Worm (Caenorhabditis elegans) whole organism, mixed stage, embryonic: ENCODE data around the gene sra-13.

ENCODE experiments used
- M03D4.4 ChIP-seq: sonication (generic microtip); optimal IDR thresholded peaks from 2 replicates; lab custom pipeline; 2017; ENCODE audit warnings: mild to moderate bottlenecking, missing genetic modification characterization, missing compliant biosample characterization
- elt-1 ChIP-seq: sonication (generic microtip); optimal IDR thresholded peaks from 2 replicates; lab custom pipeline; 2017; ENCODE audit warnings: missing genetic modification characterization, mild to moderate bottlenecking, missing compliant biosample characterization, antibody characterized with exemption, moderate library complexity, borderline replicate concordance; ENCODE audit not compliant: insufficient read depth
- elt-3 ChIP-seq: fragments of 150-350 bp; optimal IDR thresholded peaks from 2 replicates; lab custom pipeline; 2014; ENCODE audit warnings: missing biosample characterization, missing genetic modification characterization
- lsy-2 ChIP-seq: fragments of 150-350 bp; optimal IDR thresholded peaks from 2 replicates; lab custom pipeline; 2014; ENCODE audit warnings: missing biosample characterization, missing genetic modification characterization
- mab-5 ChIP-seq: fragments of 150-350 bp; optimal IDR thresholded peaks from 2 replicates; lab custom pipeline; 2014; ENCODE audit warnings: missing biosample characterization, missing genetic modification characterization
- mep-1 ChIP-seq: fragments of 150-350 bp; optimal IDR thresholded peaks from 2 replicates; lab custom pipeline; 2017; ENCODE audit warnings: missing biosample characterization, missing genetic modification reagents, missing genetic modification characterization, inconsistent platforms
- nhr-12 ChIP-seq: fragments of 150-350 bp; optimal IDR thresholded peaks from 2 replicates; lab custom pipeline; 2014; ENCODE audit warnings: missing biosample characterization, missing genetic modification characterization
- nhr-2 ChIP-seq: fragments of 150-350 bp; optimal IDR thresholded peaks from 2 replicates; lab custom pipeline; 2014; ENCODE audit warnings: missing biosample characterization, missing genetic modification characterization
- nhr-237 ChIP-seq: fragments of 150-350 bp; optimal IDR thresholded peaks from 2 replicates; lab custom pipeline; 2014; ENCODE audit warnings: missing biosample characterization, missing genetic modification characterization
- nhr-76 ChIP-seq: sonication (generic microtip); optimal IDR thresholded peaks from 2 replicates; lab custom pipeline; 2017; ENCODE audit warnings: missing biosample characterization, missing genetic modification characterization
- pha-4 ChIP-seq: fragments of 150-350 bp; optimal IDR thresholded peaks from 2 replicates; lab custom pipeline; 2018; ENCODE audit warnings: missing biosample characterization, missing genetic modification reagents, missing genetic modification characterization
- snpc-4 ChIP-seq: fragments of 150-350 bp; optimal IDR thresholded peaks from 2 replicates; lab custom pipeline; 2014; ENCODE audit warnings: missing biosample characterization, missing genetic modification characterization
- sptf-1 ChIP-seq: sonication (generic microtip); optimal IDR thresholded peaks from 2 replicates; lab custom pipeline; 2017; ENCODE audit warnings: mild to moderate bottlenecking, missing genetic modification characterization, moderate library complexity, missing compliant biosample characterization
- unc-120 ChIP-seq: sonication (generic microtip); optimal IDR thresholded peaks from 2 replicates; lab custom pipeline; 2017; ENCODE audit warnings: missing genetic modification characterization, missing compliant biosample characterization; ENCODE audit not compliant: poor library complexity, severe bottlenecking

DNA sequence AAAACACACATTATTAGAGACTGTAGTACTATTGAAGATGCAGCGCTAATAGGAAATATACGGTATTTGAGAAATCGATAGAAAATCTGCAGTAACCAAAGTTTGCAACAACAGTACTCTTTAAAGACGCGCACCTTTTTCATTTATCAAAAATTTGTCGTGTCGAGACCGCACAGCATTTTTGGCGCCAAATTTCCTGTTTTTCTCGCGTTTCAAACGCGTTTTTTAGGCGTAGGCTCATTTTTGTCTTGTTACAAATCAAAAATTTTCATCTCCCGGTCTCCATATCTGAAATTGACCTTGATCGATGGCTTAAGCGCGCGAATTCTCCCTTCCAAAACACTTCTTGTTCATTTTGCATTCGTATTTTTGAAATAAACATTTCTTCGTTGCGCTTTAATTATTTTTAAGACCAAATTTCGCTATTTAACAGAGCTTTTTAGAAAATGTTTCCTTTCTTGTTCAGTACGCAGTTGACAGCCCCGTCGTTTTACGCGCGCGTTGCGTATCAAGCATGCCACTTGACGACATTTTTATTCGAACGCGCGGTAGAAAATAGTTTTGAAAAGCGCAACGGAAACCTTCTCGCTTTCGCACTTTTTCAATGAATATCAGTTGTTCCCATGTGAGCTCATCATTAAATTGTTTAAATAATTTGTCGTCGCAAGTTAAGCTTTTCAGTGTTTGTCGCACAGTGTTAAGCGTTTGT, 49.4 kb downstream of the sra-13 start:
- TF ChIP-seq pha-4 (tag; lab: Kevin White, UChicago) = no peak
- TF ChIP-seq lsy-2 (tag; lab: Kevin White, UChicago) = no peak
- no peak for TF ChIP-seq elt-1 (tag; lab: Kevin White, UChicago)
- no peak for TF ChIP-seq M03D4.4 (tag; lab: Kevin White, UChicago)
- no peak for TF ChIP-seq nhr-12 (tag; lab: Kevin White, UChicago)
- no peak for TF ChIP-seq nhr-76 (tag; lab: Kevin White, UChicago)
- no peak for TF ChIP-seq elt-3 (tag; lab: Kevin White, UChicago)
- TF ChIP-seq unc-120 (tag; lab: Kevin White, UChicago) = no peak
- no peak for TF ChIP-seq snpc-4 (tag; lab: Kevin White, UChicago)
- TF ChIP-seq nhr-237 (tag; lab: Kevin White, UChicago) = no peak
- no peak for TF ChIP-seq nhr-2 (tag; lab: Kevin White, UChicago)
- TF ChIP-seq sptf-1 (tag; lab: Kevin White, UChicago) = no peak
- TF ChIP-seq mab-5 (tag; lab: Kevin White, UChicago) = no peak
- TF ChIP-seq mep-1 (tag; lab: Kevin White, UChicago) = no peak
